Fruit fly (Drosophila melanogaster) whole organism, embryonic: ENCODE measurements around the gene MED28.

Experiments used
- Abd-B ChIP-seq: fragments of 200-800 bp; sonication (Bioruptor generic); optimal IDR thresholded peaks from 2 replicates; lab custom pipeline; 2018; ENCODE audit warnings: missing biosample characterization, mild to moderate bottlenecking, missing genetic modification characterization, moderate library complexity
- Asciz ChIP-seq: fragments of 200-800 bp; sonication (Bioruptor generic); optimal IDR thresholded peaks from 2 replicates; lab custom pipeline; 2017; ENCODE audit warnings: missing biosample characterization, mild to moderate bottlenecking, missing genetic modification characterization, missing genetic modification reagents
- Bgb ChIP-seq: fragments of 200-800 bp; sonication (Bioruptor generic); IDR thresholded peaks from 2 replicates; pipeline ENCODE4 v1.3.6; 2022; ENCODE audit warnings: missing biosample characterization, missing genetic modification characterization; ENCODE audit not compliant: partially characterized antibody
- CG10209 ChIP-seq: fragments of 200-800 bp; sonication (Bioruptor generic); optimal IDR thresholded peaks from 3 replicates; lab custom pipeline; 2017; ENCODE audit warnings: missing biosample characterization, mild to moderate bottlenecking, missing genetic modification characterization, missing genetic modification reagents
- CG10979 ChIP-seq: fragments of 200-800 bp; sonication (Bioruptor generic); optimal IDR thresholded peaks from 2 replicates; lab custom pipeline; 2018; ENCODE audit warnings: missing biosample characterization, mild to moderate bottlenecking, missing genetic modification characterization, moderate library complexity
- CG11504 ChIP-seq: fragments of 200-800 bp; sonication (Bioruptor generic); optimal IDR thresholded peaks from 3 replicates; lab custom pipeline; 2019; ENCODE audit warnings: missing biosample characterization, mild to moderate bottlenecking, missing genetic modification characterization, moderate library complexity
- CG1233 ChIP-seq: fragments of 200-800 bp; sonication (Bioruptor generic); optimal IDR thresholded peaks from 4 replicates; lab custom pipeline; 2018; ENCODE audit warnings: missing biosample characterization, mild to moderate bottlenecking, missing genetic modification characterization
- CG13424 ChIP-seq: fragments of 200-800 bp; sonication (Bioruptor generic); optimal IDR thresholded peaks from 2 replicates; lab custom pipeline; 2019; ENCODE audit warnings: missing biosample characterization, mild to moderate bottlenecking, missing genetic modification characterization, moderate library complexity
- CG14710 ChIP-seq: fragments of 200-800 bp; sonication (Bioruptor generic); optimal IDR thresholded peaks from 3 replicates; lab custom pipeline; 2019; ENCODE audit warnings: missing biosample characterization, mild to moderate bottlenecking, missing genetic modification characterization, moderate library complexity
- CG15269 ChIP-seq: fragments of 200-800 bp; sonication (Bioruptor generic); optimal IDR thresholded peaks from 2 replicates; lab custom pipeline; 2018; ENCODE audit warnings: missing biosample characterization, mild to moderate bottlenecking, missing genetic modification characterization, moderate library complexity
- CG17186 ChIP-seq: fragments of 200-800 bp; sonication (Bioruptor generic); optimal IDR thresholded peaks from 3 replicates; lab custom pipeline; 2017; ENCODE audit warnings: missing biosample characterization, missing genetic modification reagents, missing genetic modification characterization
- CG17361 ChIP-seq: fragments of 200-800 bp; sonication (Bioruptor generic); IDR thresholded peaks from 3 replicates; pipeline ENCODE4 v1.3.6; 2022; ENCODE audit warnings: missing biosample characterization, missing genetic modification characterization
- CG17568 ChIP-seq: fragments of 200-800 bp; sonication (Bioruptor generic); optimal IDR thresholded peaks from 2 replicates; lab custom pipeline; 2018; ENCODE audit warnings: missing biosample characterization, mild to moderate bottlenecking, missing genetic modification characterization, moderate library complexity
- CG18011 ChIP-seq: fragments of 200-800 bp; sonication (Bioruptor generic); optimal IDR thresholded peaks from 2 replicates; lab custom pipeline; 2017; ENCODE audit warnings: missing biosample characterization, missing genetic modification characterization, mild to moderate bottlenecking, moderate library complexity, missing genotype
- CG18262 ChIP-seq: fragments of 200-800 bp; optimal IDR thresholded peaks from 3 replicates; lab custom pipeline; 2019; ENCODE audit warnings: missing biosample characterization, mild to moderate bottlenecking, missing genetic modification characterization, moderate library complexity
- CG18619 ChIP-seq: fragments of 200-800 bp; sonication (Bioruptor generic); optimal IDR thresholded peaks from 3 replicates; lab custom pipeline; 2017; ENCODE audit warnings: missing biosample characterization, mild to moderate bottlenecking, missing genetic modification characterization
- CG2120 ChIP-seq: fragments of 200-800 bp; sonication (Bioruptor generic); optimal IDR thresholded peaks from 3 replicates; lab custom pipeline; 2016; ENCODE audit warnings: missing biosample characterization, missing genetic modification characterization
- CG2678 ChIP-seq: fragments of 200-800 bp; sonication (Bioruptor generic); optimal IDR thresholded peaks from 3 replicates; lab custom pipeline; 2019; ENCODE audit warnings: missing biosample characterization, mild to moderate bottlenecking, missing genetic modification characterization, moderate library complexity
- CG31441 ChIP-seq: fragments of 200-800 bp; sonication (Bioruptor generic); IDR thresholded peaks from 2 replicates; pipeline ENCODE4 v1.3.6; 2022; ENCODE audit warnings: missing biosample characterization, missing genetic modification characterization
- CG32772 ChIP-seq: fragments of 200-800 bp; sonication (Bioruptor generic); IDR thresholded peaks from 2 replicates; pipeline ENCODE4 v1.3.6; 2022; ENCODE audit warnings: missing biosample characterization, missing genetic modification characterization
- CG3281 ChIP-seq: fragments of 200-800 bp; sonication (Bioruptor generic); optimal IDR thresholded peaks from 3 replicates; lab custom pipeline; 2017; ENCODE audit warnings: missing biosample characterization, mild to moderate bottlenecking, missing genetic modification characterization
- CG3995 ChIP-seq: fragments of 200-800 bp; sonication (Bioruptor generic); optimal IDR thresholded peaks from 3 replicates; lab custom pipeline; 2016; ENCODE audit warnings: missing biosample characterization, missing genetic modification characterization
- CG5180 ChIP-seq: fragments of 200-800 bp; sonication (Bioruptor generic); optimal IDR thresholded peaks from 3 replicates; lab custom pipeline; 2017; ENCODE audit warnings: missing biosample characterization, missing genetic modification characterization, mild to moderate bottlenecking, moderate library complexity, missing genetic modification reagents
- CG6272 ChIP-seq: fragments of 200-800 bp; sonication (Bioruptor generic); IDR thresholded peaks from 2 replicates; pipeline ENCODE4 v1.3.6; 2022; ENCODE audit warnings: missing biosample characterization, missing genetic modification characterization
- CG6765 ChIP-seq: fragments of 200-800 bp; sonication (Bioruptor generic); optimal IDR thresholded peaks from 3 replicates; lab custom pipeline; 2017; ENCODE audit warnings: missing biosample characterization, mild to moderate bottlenecking, missing genetic modification characterization
- CG6813 ChIP-seq: fragments of 200-800 bp; sonication (Bioruptor generic); optimal IDR thresholded peaks from 2 replicates; lab custom pipeline; 2017; ENCODE audit warnings: missing biosample characterization, missing genetic modification characterization, mild to moderate bottlenecking, moderate library complexity, missing genetic modification reagents
- CG9727 ChIP-seq: fragments of 200-800 bp; sonication (Bioruptor generic); optimal IDR thresholded peaks from 3 replicates; lab custom pipeline; 2017; ENCODE audit warnings: missing biosample characterization, mild to moderate bottlenecking, missing genetic modification characterization
- CG9817 ChIP-seq: fragments of 200-800 bp; sonication (Bioruptor generic); optimal IDR thresholded peaks from 2 replicates; lab custom pipeline; 2018; ENCODE audit warnings: missing biosample characterization, mild to moderate bottlenecking, missing genetic modification characterization, moderate library complexity
- D ChIP-seq, 2 experiments: fragments of 200-800 bp in 1 of 2; fragments of >200 bp in 1 of 2; sonication (Bioruptor generic) in 1 of 2; optimal IDR thresholded peaks; 2 replicates in 1 of 2; 3 replicates in 1 of 2; lab custom pipeline; 2017; ENCODE audit warnings: mild to moderate bottlenecking in 1 of 2, missing biosample characterization in 1 of 2, missing genetic modification characterization in 1 of 2, missing genetic modification reagents in 1 of 2
- Eip74EF ChIP-seq, 2 experiments: fragments of 200-800 bp in 1 of 2; fragments of >200 bp in 1 of 2; sonication (Bioruptor generic) in 1 of 2; optimal IDR thresholded peaks; 2 replicates each; lab custom pipeline; 2017 to 2019; ENCODE audit warnings: missing biosample characterization in 2 of 2, missing genetic modification characterization in 2 of 2, mild to moderate bottlenecking in 1 of 2, moderate library complexity in 1 of 2
- Hmr ChIP-seq: fragments of 200-800 bp; sonication (Bioruptor generic); optimal IDR thresholded peaks from 3 replicates; lab custom pipeline; 2017; ENCODE audit warnings: mild to moderate bottlenecking, missing biosample characterization, missing genetic modification reagents, missing genetic modification characterization
- Hmx ChIP-seq: fragments of 200-800 bp; sonication (Bioruptor generic); optimal IDR thresholded peaks from 2 replicates; lab custom pipeline; 2016; ENCODE audit warnings: missing biosample characterization, missing genetic modification characterization
- Jarid2 ChIP-seq: fragments of 200-800 bp; sonication (Bioruptor generic); optimal IDR thresholded peaks from 3 replicates; lab custom pipeline; 2017; ENCODE audit warnings: mild to moderate bottlenecking, missing biosample characterization, missing genetic modification reagents, missing genetic modification characterization
- ash1 ChIP-seq: fragments of 200-800 bp; sonication (Bioruptor generic); optimal IDR thresholded peaks from 2 replicates; lab custom pipeline; 2018; ENCODE audit warnings: missing biosample characterization, mild to moderate bottlenecking, missing genetic modification characterization
- caup ChIP-seq: fragments of 200-800 bp; sonication (Bioruptor generic); optimal IDR thresholded peaks from 3 replicates; lab custom pipeline; 2017; ENCODE audit warnings: missing biosample characterization, mild to moderate bottlenecking, missing genetic modification characterization, moderate library complexity; ENCODE audit not compliant: severe bottlenecking
- cg ChIP-seq: fragments of 200-800 bp; sonication (Bioruptor generic); optimal IDR thresholded peaks from 3 replicates; lab custom pipeline; 2019; ENCODE audit warnings: missing biosample characterization, mild to moderate bottlenecking, missing genetic modification characterization, moderate library complexity
- chif ChIP-seq, 2 experiments: fragments of 200-800 bp; sonication (Bioruptor generic); optimal IDR thresholded peaks; 3 replicates each; lab custom pipeline; 2016; ENCODE audit warnings: missing biosample characterization in 2 of 2, missing genetic modification characterization in 2 of 2
- croc ChIP-seq: fragments of 200-800 bp; sonication (Bioruptor generic); conservative IDR thresholded peaks from 3 replicates; pipeline ENCODE4 v1.3.6; 2022; ENCODE audit warnings: missing biosample characterization, missing genetic modification characterization
- dmrt11E ChIP-seq: fragments of 200-800 bp; sonication (Bioruptor generic); optimal IDR thresholded peaks from 3 replicates; lab custom pipeline; 2018; ENCODE audit warnings: missing biosample characterization, mild to moderate bottlenecking, missing genetic modification characterization, moderate library complexity
- exex ChIP-seq: fragments of 200-800 bp; sonication (Bioruptor generic); optimal IDR thresholded peaks from 4 replicates; lab custom pipeline; 2018; ENCODE audit warnings: missing biosample characterization, mild to moderate bottlenecking, missing genetic modification characterization, moderate library complexity
- eyg ChIP-seq: fragments of 200-800 bp; sonication (Bioruptor generic); optimal IDR thresholded peaks from 3 replicates; lab custom pipeline; 2016; ENCODE audit warnings: missing biosample characterization, missing genetic modification characterization
- gem ChIP-seq: fragments of 200-800 bp; sonication (Bioruptor generic); optimal IDR thresholded peaks from 2 replicates; lab custom pipeline; 2019; ENCODE audit warnings: missing biosample characterization, mild to moderate bottlenecking, missing genetic modification characterization, moderate library complexity
- hkb ChIP-seq, 2 experiments: fragments of 200-800 bp in 1 of 2; fragments of >200 bp in 1 of 2; sonication (Bioruptor generic) in 1 of 2; IDR thresholded peaks in 1 of 2; optimal IDR thresholded peaks in 1 of 2; 2 replicates each; pipeline versions ENCODE4 v1.3.6 to Lab custom; 2017 to 2022; ENCODE audit warnings: missing biosample characterization in 1 of 2, missing genetic modification characterization in 1 of 2
- nau ChIP-seq: fragments of 200-800 bp; sonication (Bioruptor generic); optimal IDR thresholded peaks from 3 replicates; lab custom pipeline; 2017; ENCODE audit warnings: missing biosample characterization, mild to moderate bottlenecking, missing genetic modification characterization, missing genetic modification reagents
- phol ChIP-seq: fragments of 200-800 bp; sonication (Bioruptor generic); optimal IDR thresholded peaks from 3 replicates; lab custom pipeline; 2018; ENCODE audit warnings: missing biosample characterization, mild to moderate bottlenecking, missing genetic modification characterization, moderate library complexity
- sens ChIP-seq: fragments of 200-800 bp; sonication (Bioruptor generic); peaks from one replicate; lab custom pipeline; 2016; ENCODE audit warnings: missing biosample characterization, missing genetic modification characterization
- tgo ChIP-seq: fragments of 200-800 bp; sonication (Bioruptor generic); IDR thresholded peaks from 3 replicates; pipeline ENCODE4 v1.3.6; 2022; ENCODE audit warnings: missing biosample characterization, missing genetic modification characterization

Gene MED28

DNA sequence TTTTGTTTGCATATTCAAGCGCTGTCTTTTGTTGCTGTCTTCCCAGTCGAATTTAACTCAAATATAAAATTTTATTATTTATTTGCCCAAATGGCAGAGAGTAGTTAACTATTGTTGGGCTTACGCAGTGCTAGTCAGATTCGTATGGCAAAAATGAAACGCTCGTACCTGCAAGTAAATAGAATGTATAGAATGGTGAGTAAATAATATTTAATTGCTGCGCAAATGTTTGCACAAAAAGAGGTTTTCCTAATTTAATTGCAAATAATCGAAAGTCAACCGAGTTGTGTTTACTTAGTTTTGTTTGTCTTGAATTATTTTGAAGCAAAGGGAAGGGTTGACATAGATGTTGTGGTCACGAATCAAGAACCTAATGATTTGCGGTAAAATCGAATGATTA lies 28.1 kb upstream of the MED28 start (continued):
- TF ChIP-seq Hmr (GFP tag; lab: Kevin White, UChicago) (peak; percentile 35), CG1233 (GFP tag; lab: Kevin White, UChicago) (peak; percentile 23), nau (GFP tag; lab: Kevin White, UChicago) (peak; percentile 42), CG2678 (tag; lab: Kevin White, UChicago) (peak; percentile 48), Asciz (GFP tag; lab: Kevin White, UChicago) (peak; percentile 38), CG2120 (GFP tag; lab: Kevin White, UChicago) (peak; percentile 2), exex (tag; lab: Kevin White, UChicago) (peak; percentile 12), CG6813 (peak; percentile 11), croc (GFP tag; lab: Robert Waterston, UW) (no peak), gem (peak; percentile 13), CG18011 (GFP tag; lab: Kevin White, UChicago) (peak; percentile 11), CG6765 (GFP tag; lab: Kevin White, UChicago) (peak; percentile 23), CG15269 (tag; lab: Kevin White, UChicago) (no peak), ash1 (no peak), CG3281 (peak; percentile 37), hkb (optimal IDR thresholded peaks at IDR 0.05; lab: Kevin White, UChicago) (no peak), hkb (GFP tag; IDR thresholded peaks at IDR 0.05; lab: Robert Waterston, UW) (no peak), CG17568 (peak; percentile 9), eyg (peak; percentile 7), CG18619 (GFP tag; lab: Kevin White, UChicago) (peak; percentile 10), Hmx (no peak), CG17186 (GFP tag; lab: Kevin White, UChicago) (no peak), Jarid2 (peak; percentile 26), chif (GFP tag; optimal IDR thresholded peaks at IDR 0.05; lab: Kevin White, UChicago) (no peak), caup (GFP tag; lab: Kevin White, UChicago) (peak; percentile 17), CG17361 (GFP tag; lab: Robert Waterston, UW) (0 out of 3 replicates have a peak, but pooled peaks have one; percentile 17)

DNA sequence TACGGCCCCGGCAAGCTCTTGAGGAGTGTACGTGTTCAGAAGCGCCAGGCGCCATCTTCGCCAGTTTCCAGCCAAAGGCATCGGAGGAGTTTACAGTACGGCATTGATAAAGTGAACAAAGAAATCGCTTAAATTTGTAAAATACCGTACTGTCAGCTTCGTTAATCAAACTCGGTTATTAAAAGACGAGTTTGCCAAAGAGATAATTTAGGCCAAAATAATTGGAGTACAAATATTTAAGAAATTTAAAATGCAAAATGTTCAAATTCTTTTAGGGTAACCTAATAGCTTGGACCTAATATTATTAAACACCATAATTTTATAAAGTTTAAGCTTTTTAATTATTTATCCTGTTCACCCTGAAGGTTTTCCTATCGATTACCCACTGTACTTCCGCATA lies 25.0 kb upstream of the MED28 start:
- TF ChIP-seq CG32772 (GFP tag; lab: Robert Waterston, UW) (no peak), CG9817 (tag; lab: Kevin White, UChicago) (no peak), CG9727 (GFP tag; lab: Kevin White, UChicago) (peak; percentile 32), tgo (GFP tag; lab: Robert Waterston, UW) (no peak), cg (no peak), CG3995 (no peak), CG5180 (GFP tag; lab: Kevin White, UChicago) (no peak), D (optimal IDR thresholded peaks at IDR 0.05; lab: Kevin White, UChicago) (no peak), D (GFP tag; optimal IDR thresholded peaks at IDR 0.05; lab: Kevin White, UChicago) (peak; percentile 2), Eip74EF (GFP tag; optimal IDR thresholded peaks at IDR 0.05; lab: Kevin White, UChicago) (no peak), phol (tag; lab: Kevin White, UChicago) (peak; percentile 37), CG6272 (GFP tag; lab: Robert Waterston, UW) (no peak), sens (GFP tag; lab: Kevin White, UChicago) (peak; percentile 76), dmrt11E (peak; percentile 41), CG14710 (tag; lab: Kevin White, UChicago) (peak; percentile 17), Bgb (GFP tag; lab: Robert Waterston, UW) (no peak), CG13424 (tag; lab: Kevin White, UChicago) (peak; percentile 8), CG11504 (tag; lab: Kevin White, UChicago) (peak; percentile 28), Abd-B (GFP tag; lab: Kevin White, UChicago) (no peak), CG18619 (GFP tag; lab: Kevin White, UChicago) (peak; percentile 9), CG10979 (tag; lab: Kevin White, UChicago) (peak; percentile 20), CG2120 (GFP tag; lab: Kevin White, UChicago) (peak; percentile 16), hkb (optimal IDR thresholded peaks at IDR 0.05; lab: Kevin White, UChicago) (no peak), hkb (GFP tag; IDR thresholded peaks at IDR 0.05; lab: Robert Waterston, UW) (no peak), CG18262 (tag; lab: Kevin White, UChicago) (peak; percentile 48), CG31441 (peak; percentile 38; the same call in 1 of the 2 replicates), CG10209 (GFP tag; lab: Kevin White, UChicago) (no peak)
